Worm (Caenorhabditis elegans): ENCODE results near the gene F36H12.9.
A peak's percentile ranks its signal among the peaks of the same experiment; 100 is the strongest.
"Not testable (repeated sequence)": the region's sequence is repeated elsewhere in the genome, so short reads cannot be mapped to it uniquely, and the experiment has no call there.

The F36H12.9 gene

ce11 chrIV:5256731-5257130, at the start of gene F36H12.9:
Gene F36H12.9 (plus strand): TSS chrIV:5257031.
- TF ChIP-seq ets-7, F13C5.2, B0310.2 (tag; optimal IDR thresholded peaks at IDR 0.05): not testable (repeated sequence)

ce11 chrIV:5209390-5209789, 47.4 kb upstream of the F36H12.9 start, which contains the start of the genes Y59E9AL.36 and nbet-1:
Gene Y59E9AL.36 (minus strand): TSS chrIV:5209481.
Gene nbet-1 (plus strand): TSS chrIV:5209501.
- TF ChIP-seq ets-7 (tag; optimal IDR thresholded peaks at IDR 0.05) (no peak), F13C5.2 (tag; optimal IDR thresholded peaks at IDR 0.05) (peak; percentile 59), aly-1 (tag; optimal IDR thresholded peaks at IDR 0.05) (no peak), pes-1 (GFP tag; IDR thresholded peaks at IDR 0.05) (0 out of 2 replicates have a peak, but pooled peaks have one; percentile 12)

- no peak for TF ChIP-seq ama-1 (optimal IDR thresholded peaks at IDR 0.05)
- no peak for TF ChIP-seq ets-7 (tag; optimal IDR thresholded peaks at IDR 0.05)
- no peak for TF ChIP-seq hnd-1 (tag; optimal IDR thresholded peaks at IDR 0.05)
- TF ChIP-seq flt-1 (GFP tag; IDR thresholded peaks at IDR 0.05) = no peak
- TF ChIP-seq pes-1 (GFP tag; IDR thresholded peaks at IDR 0.05) = no peak
- no peak for TF ChIP-seq ceh-36 (tag; optimal IDR thresholded peaks at IDR 0.05)
- no peak for TF ChIP-seq tbx-11 (GFP tag; IDR thresholded peaks at IDR 0.05)
- TF ChIP-seq F13C5.2 (tag; optimal IDR thresholded peaks at IDR 0.05) = no peak
- no peak for TF ChIP-seq sea-1 (GFP tag; conservative IDR thresholded peaks at IDR 0.05)
- no peak for TF ChIP-seq hmg-4 (GFP tag; optimal IDR thresholded peaks at IDR 0.05)
- TF ChIP-seq aly-1 (tag; optimal IDR thresholded peaks at IDR 0.05) = no peak
- TF ChIP-seq B0310.2 (tag; optimal IDR thresholded peaks at IDR 0.05) = no peak
- no peak for TF ChIP-seq ceh-13 (GFP tag; optimal IDR thresholded peaks at IDR 0.05)
These were observed 46.2 kb upstream of the F36H12.9 start for ce11 chrIV:5210606-5211005.

ce11 chrIV:5215092-5215491, 41.7 kb upstream of the F36H12.9 start, which contains the start of gene Y59E9AL.4:
Gene Y59E9AL.4 (minus strand): TSS chrIV:5215192.
- no peak for TF ChIP-seq ets-7 (tag; optimal IDR thresholded peaks at IDR 0.05)
- no peak for TF ChIP-seq tbx-11 (GFP tag; IDR thresholded peaks at IDR 0.05)
- TF ChIP-seq ama-1 (optimal IDR thresholded peaks at IDR 0.05) = no peak
- TF ChIP-seq scrt-1 (GFP tag; IDR thresholded peaks at IDR 0.05) = no peak
- TF ChIP-seq hmg-4 (GFP tag; optimal IDR thresholded peaks at IDR 0.05) = no peak
- TF ChIP-seq ceh-13 (GFP tag; optimal IDR thresholded peaks at IDR 0.05) = no peak
- TF ChIP-seq tra-4 (tag; optimal IDR thresholded peaks at IDR 0.05) = no peak
- TF ChIP-seq sea-1 (GFP tag; conservative IDR thresholded peaks at IDR 0.05) = no peak
- no peak for TF ChIP-seq flt-1 (GFP tag; IDR thresholded peaks at IDR 0.05)
- TF ChIP-seq F13C5.2 (tag; optimal IDR thresholded peaks at IDR 0.05) = no peak
- TF ChIP-seq aly-1 (tag; optimal IDR thresholded peaks at IDR 0.05) = no peak
- TF ChIP-seq B0310.2 (tag; optimal IDR thresholded peaks at IDR 0.05) = no peak

- TF ChIP-seq flt-1 (GFP tag; IDR thresholded peaks at IDR 0.05) (no peak), B0310.2 (tag; optimal IDR thresholded peaks at IDR 0.05) (no peak), tbx-11 (GFP tag; IDR thresholded peaks at IDR 0.05) (no peak)
These were observed 40.5 kb upstream of the F36H12.9 start for ce11 chrIV:5216349-5216748.

ce11 chrIV:5218496-5218895, 38.3 kb upstream of the F36H12.9 start, which contains the start of gene nsph-4.2:
Gene nsph-4.2 (plus strand): TSS chrIV:5218796.
- TF ChIP-seq hmg-4 (GFP tag; optimal IDR thresholded peaks at IDR 0.05); ceh-13 (GFP tag; optimal IDR thresholded peaks at IDR 0.05); hnd-1 (tag; optimal IDR thresholded peaks at IDR 0.05): not testable (repeated sequence)

- no peak for TF ChIP-seq sea-1 (GFP tag; conservative IDR thresholded peaks at IDR 0.05)
- TF ChIP-seq aly-1 (tag; optimal IDR thresholded peaks at IDR 0.05) = no peak
- no peak for TF ChIP-seq tbx-37 (GFP tag; conservative IDR thresholded peaks at IDR 0.05)
- TF ChIP-seq tbx-11 (GFP tag; IDR thresholded peaks at IDR 0.05) = no peak
- TF ChIP-seq B0310.2 (tag; optimal IDR thresholded peaks at IDR 0.05) = no peak
- no peak for TF ChIP-seq ceh-36 (tag; optimal IDR thresholded peaks at IDR 0.05)
- TF ChIP-seq pes-1 (GFP tag; IDR thresholded peaks at IDR 0.05) = no peak
- no peak for TF ChIP-seq hmbx-1 (tag; optimal IDR thresholded peaks at IDR 0.05)
- TF ChIP-seq hnd-1 (tag; optimal IDR thresholded peaks at IDR 0.05) = no peak
- TF ChIP-seq flt-1 (GFP tag; IDR thresholded peaks at IDR 0.05) = no peak
- TF ChIP-seq scrt-1 (GFP tag; IDR thresholded peaks at IDR 0.05) = no peak
- TF ChIP-seq ama-1 (optimal IDR thresholded peaks at IDR 0.05) = no peak
- TF ChIP-seq ceh-13 (GFP tag; optimal IDR thresholded peaks at IDR 0.05) = no peak
- no peak for TF ChIP-seq ets-7 (tag; optimal IDR thresholded peaks at IDR 0.05)
- no peak for TF ChIP-seq F13C5.2 (tag; optimal IDR thresholded peaks at IDR 0.05)
- TF ChIP-seq hmg-4 (GFP tag; optimal IDR thresholded peaks at IDR 0.05) = no peak
- TF ChIP-seq tra-4 (tag; optimal IDR thresholded peaks at IDR 0.05) = no peak
These were observed 35.1 kb upstream of the F36H12.9 start for ce11 chrIV:5221721-5222120.

ce11 chrIV:5224238-5224637, 32.6 kb upstream of the F36H12.9 start, which contains the start of gene Y59E9AL.8:
Gene Y59E9AL.8 (minus strand): TSS chrIV:5224338.
- TF ChIP-seq ceh-36 (tag; optimal IDR thresholded peaks at IDR 0.05) = no peak
- TF ChIP-seq pes-1 (GFP tag; IDR thresholded peaks at IDR 0.05) = no peak
- no peak for TF ChIP-seq sea-1 (GFP tag; conservative IDR thresholded peaks at IDR 0.05)
- no peak for TF ChIP-seq ets-7 (tag; optimal IDR thresholded peaks at IDR 0.05)
- TF ChIP-seq hmbx-1 (tag; optimal IDR thresholded peaks at IDR 0.05) = no peak
- TF ChIP-seq hmg-4 (GFP tag; optimal IDR thresholded peaks at IDR 0.05) = no peak
- no peak for TF ChIP-seq ama-1 (optimal IDR thresholded peaks at IDR 0.05)
- TF ChIP-seq B0310.2 (tag; optimal IDR thresholded peaks at IDR 0.05) = no peak
- TF ChIP-seq aly-1 (tag; optimal IDR thresholded peaks at IDR 0.05) = no peak
- TF ChIP-seq ceh-13 (GFP tag; optimal IDR thresholded peaks at IDR 0.05) = no peak
- TF ChIP-seq scrt-1 (GFP tag; IDR thresholded peaks at IDR 0.05) = no peak
